Worm (Caenorhabditis elegans) whole organism, L4 larva: ENCODE measurements around the gene C32D5.11.

Source experiments
- F10B5.3 ChIP-seq: sonication (generic microtip); optimal IDR thresholded peaks from 2 replicates; lab custom pipeline; 2016; ENCODE audit warnings: mild to moderate bottlenecking, missing genetic modification characterization, missing compliant biosample characterization
- F44E2.7 ChIP-seq: fragments of 200-800 bp; sonication (Bioruptor generic); IDR thresholded peaks from 2 replicates; pipeline ENCODE4 v2.1.2; 2022; ENCODE audit warnings: missing genetic modification characterization, missing compliant biosample characterization
- T26A8.4 ChIP-seq: fragments of 200-800 bp; sonication (Bioruptor generic); IDR thresholded peaks from 2 replicates; pipeline ENCODE4 v1.3.6; 2022; ENCODE audit warnings: missing genetic modification characterization, missing compliant biosample characterization
- Y105C5A.15 ChIP-seq: fragments of 200-800 bp; sonication (Bioruptor generic); IDR thresholded peaks from 2 replicates; pipeline ENCODE4 v1.3.6; 2022; ENCODE audit warnings: missing genetic modification characterization, missing compliant biosample characterization
- aly-2 ChIP-seq: sonication (generic microtip); optimal IDR thresholded peaks from 2 replicates; lab custom pipeline; 2018; ENCODE audit warnings: missing biosample characterization, missing genetic modification characterization
- ama-1 ChIP-seq: fragments of 150-350 bp; optimal IDR thresholded peaks from 2 replicates; lab custom pipeline; 2014; ENCODE audit warnings: inconsistent platforms, mixed read lengths
- attf-4 ChIP-seq: sonication (generic microtip); optimal IDR thresholded peaks from 3 replicates; lab custom pipeline; 2017; ENCODE audit warnings: missing biosample characterization, missing genetic modification characterization
- ceh-20 ChIP-seq: fragments of 200-800 bp; sonication (Bioruptor generic); IDR thresholded peaks from 2 replicates; pipeline ENCODE4 v1.3.6; 2022; ENCODE audit warnings: missing genetic modification reagents, missing genetic modification characterization, missing compliant biosample characterization
- ceh-28 ChIP-seq: fragments of 150-350 bp; optimal IDR thresholded peaks from 2 replicates; lab custom pipeline; 2014; ENCODE audit warnings: missing biosample characterization, missing genetic modification reagents, missing genetic modification characterization
- cey-2 ChIP-seq: sonication (generic microtip); optimal IDR thresholded peaks from 3 replicates; lab custom pipeline; 2017; ENCODE audit warnings: missing genetic modification characterization, mild to moderate bottlenecking, missing compliant biosample characterization, antibody characterized with exemption, borderline replicate concordance; ENCODE audit not compliant: insufficient read depth
- daf-8 ChIP-seq: fragments of 200-800 bp; sonication (Bioruptor generic); IDR thresholded peaks from 2 replicates; pipeline ENCODE4 v1.3.6; 2022; ENCODE audit warnings: missing genetic modification characterization, missing compliant biosample characterization
- dmd-8 ChIP-seq: fragments of 200-800 bp; sonication (Bioruptor generic); IDR thresholded peaks from 2 replicates; pipeline ENCODE4 v1.3.6; 2022; ENCODE audit warnings: missing genetic modification characterization, missing compliant biosample characterization
- dmd-9 ChIP-seq: fragments of 200-800 bp; sonication (Bioruptor generic); IDR thresholded peaks from 2 replicates; pipeline ENCODE4 v1.3.6; 2022; ENCODE audit warnings: missing genetic modification reagents, missing genetic modification characterization, missing compliant biosample characterization
- duxl-1 ChIP-seq: sonication (generic microtip); optimal IDR thresholded peaks from 2 replicates; lab custom pipeline; 2016; ENCODE audit warnings: mild to moderate bottlenecking, missing genetic modification characterization, moderate library complexity, missing compliant biosample characterization; ENCODE audit not compliant: poor library complexity
- egl-27 ChIP-seq: sonication (generic microtip); optimal IDR thresholded peaks from 3 replicates; lab custom pipeline; 2017; ENCODE audit warnings: missing biosample characterization, missing genetic modification reagents, missing genetic modification characterization
- fkh-10 ChIP-seq: fragments of 150-350 bp; optimal IDR thresholded peaks from 2 replicates; lab custom pipeline; 2014; ENCODE audit warnings: missing biosample characterization, missing genetic modification reagents, missing genetic modification characterization
- hlh-11 ChIP-seq: fragments of 200-800 bp; sonication (Bioruptor generic); optimal IDR thresholded peaks from 2 replicates; lab custom pipeline; 2018; ENCODE audit warnings: mild to moderate bottlenecking, missing genetic modification characterization, missing compliant biosample characterization
- lin-13 ChIP-seq: fragments of 150-350 bp; optimal IDR thresholded peaks from 2 replicates; lab custom pipeline; 2014; ENCODE audit warnings: missing biosample characterization, missing genetic modification reagents, missing genetic modification characterization
- lin-15B ChIP-seq: fragments of 150-350 bp; sonication (generic microtip); optimal IDR thresholded peaks from 3 replicates; lab custom pipeline; 2014; ENCODE audit warnings: missing biosample characterization, missing genetic modification characterization
- lin-29 ChIP-seq: fragments of 200-800 bp; sonication (Bioruptor generic); IDR thresholded peaks from 2 replicates; pipeline ENCODE4 v1.3.6; 2022; ENCODE audit warnings: missing genetic modification reagents, missing genetic modification characterization, missing compliant biosample characterization
- lin-39 ChIP-seq: fragments of 150-350 bp; optimal IDR thresholded peaks from 2 replicates; lab custom pipeline; 2014; ENCODE audit warnings: missing biosample characterization, missing genetic modification reagents, missing genetic modification characterization
- lir-3 ChIP-seq: sonication (generic microtip); optimal IDR thresholded peaks from 2 replicates; lab custom pipeline; 2016; ENCODE audit warnings: mild to moderate bottlenecking, missing genetic modification characterization, missing compliant biosample characterization
- mdl-1 ChIP-seq, 2 experiments: fragments of 150-350 bp in 1 of 2; sonication (generic microtip) in 1 of 2; optimal IDR thresholded peaks; 2 replicates each; lab custom pipeline; 2014 to 2017; ENCODE audit warnings: missing biosample characterization in 2 of 2, missing genetic modification characterization in 2 of 2
- mes-2 ChIP-seq: sonication (generic microtip); optimal IDR thresholded peaks from 2 replicates; lab custom pipeline; 2016; ENCODE audit warnings: missing genotype, mild to moderate bottlenecking, missing genetic modification characterization, missing compliant biosample characterization; ENCODE audit not compliant: poor library complexity, severe bottlenecking
- nhr-10 ChIP-seq: fragments of 150-350 bp; optimal IDR thresholded peaks from 2 replicates; lab custom pipeline; 2014; ENCODE audit warnings: missing biosample characterization, missing genetic modification characterization
- nhr-11 ChIP-seq: fragments of 150-350 bp; optimal IDR thresholded peaks from 2 replicates; lab custom pipeline; 2014; ENCODE audit warnings: missing biosample characterization, missing genetic modification characterization
- nhr-237 ChIP-seq: sonication (generic microtip); optimal IDR thresholded peaks from 2 replicates; lab custom pipeline; 2017; ENCODE audit warnings: missing biosample characterization, missing genetic modification characterization
- nhr-25 ChIP-seq: sonication (generic microtip); optimal IDR thresholded peaks from 2 replicates; lab custom pipeline; 2017; ENCODE audit warnings: missing genetic modification characterization, mild to moderate bottlenecking, missing compliant biosample characterization, antibody characterized with exemption, moderate library complexity, borderline replicate concordance; ENCODE audit not compliant: insufficient read depth
- nhr-28 ChIP-seq: fragments of 150-350 bp; optimal IDR thresholded peaks from 2 replicates; lab custom pipeline; 2014; ENCODE audit warnings: missing biosample characterization, missing genetic modification characterization
- nhr-41 ChIP-seq: fragments of 200-800 bp; sonication (Bioruptor generic); IDR thresholded peaks from 2 replicates; pipeline ENCODE4 v1.3.6; 2022; ENCODE audit warnings: missing genetic modification reagents, missing genetic modification characterization, missing compliant biosample characterization
- nhr-6 ChIP-seq: fragments of 150-350 bp; optimal IDR thresholded peaks from 2 replicates; lab custom pipeline; 2014; ENCODE audit warnings: missing biosample characterization, missing genetic modification characterization
- pha-4 ChIP-seq, 2 experiments: fragments of 150-350 bp in 1 of 2; fragments of 200-800 bp in 1 of 2; sonication (Bioruptor generic) in 1 of 2; IDR thresholded peaks in 1 of 2; optimal IDR thresholded peaks in 1 of 2; 2 replicates each; pipeline versions ENCODE4 v1.3.6 to Lab custom; 2014 to 2022; ENCODE audit warnings: missing genetic modification characterization in 2 of 2, missing genetic modification reagents in 2 of 2, missing biosample characterization in 1 of 2, missing compliant biosample characterization in 1 of 2
- php-3 ChIP-seq: fragments of 200-800 bp; sonication (Bioruptor generic); IDR thresholded peaks from 2 replicates; pipeline ENCODE4 v1.3.6; 2022; ENCODE audit warnings: missing genetic modification reagents, missing genetic modification characterization, missing compliant biosample characterization
- pqm-1 ChIP-seq: sonication (generic microtip); optimal IDR thresholded peaks from 2 replicates; lab custom pipeline; 2017; ENCODE audit warnings: missing biosample characterization, missing genetic modification characterization
- rbr-2 ChIP-seq: sonication (generic microtip); optimal IDR thresholded peaks from 2 replicates; lab custom pipeline; 2016; ENCODE audit warnings: missing genotype, missing genetic modification characterization, missing compliant biosample characterization
- sdz-12 ChIP-seq: fragments of 200-800 bp; sonication (Bioruptor generic); optimal IDR thresholded peaks from 2 replicates; lab custom pipeline; 2018; ENCODE audit warnings: mild to moderate bottlenecking, missing genetic modification characterization, missing compliant biosample characterization
- snpc-4 ChIP-seq: fragments of 150-350 bp; optimal IDR thresholded peaks from 2 replicates; lab custom pipeline; 2014; ENCODE audit warnings: missing biosample characterization, missing genetic modification characterization
- spr-3 ChIP-seq: fragments of 200-800 bp; sonication (Bioruptor generic); optimal IDR thresholded peaks from 2 replicates; lab custom pipeline; 2018; ENCODE audit warnings: mild to moderate bottlenecking, missing genetic modification characterization, missing compliant biosample characterization
- unc-39 ChIP-seq: sonication (generic microtip); optimal IDR thresholded peaks from 2 replicates; lab custom pipeline; 2017; ENCODE audit warnings: missing biosample characterization, missing genetic modification characterization
- zag-1 ChIP-seq: fragments of 150-350 bp; optimal IDR thresholded peaks from 2 replicates; lab custom pipeline; 2014; ENCODE audit warnings: missing biosample characterization, missing genetic modification characterization
- zip-11 ChIP-seq: fragments of 200-800 bp; sonication (Bioruptor generic); IDR thresholded peaks from 2 replicates; pipeline ENCODE4 v1.3.6; 2022; ENCODE audit warnings: missing genetic modification characterization, missing compliant biosample characterization
- ztf-7 ChIP-seq: fragments of 150-350 bp; optimal IDR thresholded peaks from 2 replicates; lab custom pipeline; 2014; ENCODE audit warnings: missing biosample characterization, missing genetic modification characterization

C32D5.11 gene

DNA sequence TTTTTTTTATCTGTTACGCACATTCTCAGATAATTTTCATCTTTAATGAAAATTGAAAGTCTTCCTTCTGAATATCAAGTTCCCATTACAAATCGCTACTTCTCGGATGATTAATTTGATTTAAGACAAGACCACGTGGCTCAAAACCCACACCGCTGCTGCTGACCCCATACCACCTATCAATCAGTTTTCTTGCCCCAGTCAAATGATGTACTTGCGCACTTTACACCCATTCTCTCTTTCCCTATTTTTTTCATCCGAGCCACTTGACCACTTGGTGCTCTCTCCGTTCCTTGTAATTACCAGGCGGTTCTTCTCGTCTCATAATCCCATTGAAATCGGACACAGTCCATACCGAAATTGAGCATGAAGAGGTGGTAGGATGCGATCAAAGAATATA is 38.8 kb upstream of the C32D5.11 start:
- no peak for TF ChIP-seq sdz-12 (GFP tag; lab: Kevin White, UChicago)
- no peak for TF ChIP-seq mes-2 (tag; lab: Kevin White, UChicago)
- no peak for TF ChIP-seq T26A8.4 (GFP tag; lab: Robert Waterston, UW)
- TF ChIP-seq ceh-20 (GFP tag; lab: Robert Waterston, UW), result no peak
- TF ChIP-seq zag-1 (tag; lab: Kevin White, UChicago), result no peak
- TF ChIP-seq nhr-11 (tag; lab: Kevin White, UChicago), result no peak
- TF ChIP-seq lir-3 (tag; lab: Kevin White, UChicago), result no peak
- no peak for TF ChIP-seq mdl-1 (tag; optimal IDR thresholded peaks at IDR 0.05; lab: Kevin White, UChicago)
- no peak for TF ChIP-seq lin-15B (tag; lab: Kevin White, UChicago)
- TF ChIP-seq pha-4 (GFP tag; IDR thresholded peaks at IDR 0.05; lab: Robert Waterston, UW), result no peak
- no peak for TF ChIP-seq pha-4 (tag; optimal IDR thresholded peaks at IDR 0.05; lab: Kevin White, UChicago)
- TF ChIP-seq Y105C5A.15, result no peak
- TF ChIP-seq duxl-1 (tag; lab: Kevin White, UChicago), result no peak
- no peak for TF ChIP-seq hlh-11 (tag; lab: Kevin White, UChicago)
- no peak for TF ChIP-seq unc-39 (tag; lab: Kevin White, UChicago)
- TF ChIP-seq ama-1 (lab: Kevin White, UChicago), result no peak
- no peak for TF ChIP-seq nhr-6 (tag; lab: Kevin White, UChicago)
- TF ChIP-seq lin-29 (GFP tag; lab: Robert Waterston, UW), result no peak
- TF ChIP-seq F44E2.7 (GFP tag; lab: Robert Waterston, UW), result no peak
- TF ChIP-seq spr-3 (GFP tag; lab: Kevin White, UChicago), result no peak
- no peak for TF ChIP-seq attf-4 (tag; lab: Kevin White, UChicago)
- TF ChIP-seq, all 104 proteins: peak for 0

ce11 chrII:6391195-6391594 is 35.9 kb upstream of the C32D5.11 start, which contains the start of gene F58F12.3:
Gene F58F12.3, minus strand, starts transcription at chrII:6391295.
- TF ChIP-seq egl-27 (tag; lab: Kevin White, UChicago) (no peak), ztf-7 (no peak), cey-2 (no peak), unc-39 (tag; lab: Kevin White, UChicago) (no peak), nhr-41 (GFP tag; lab: Robert Waterston, UW) (no peak), aly-2 (tag; lab: Kevin White, UChicago) (no peak), lin-13 (no peak), lin-39 (tag; lab: Kevin White, UChicago) (no peak), mes-2 (tag; lab: Kevin White, UChicago) (no peak)

DNA sequence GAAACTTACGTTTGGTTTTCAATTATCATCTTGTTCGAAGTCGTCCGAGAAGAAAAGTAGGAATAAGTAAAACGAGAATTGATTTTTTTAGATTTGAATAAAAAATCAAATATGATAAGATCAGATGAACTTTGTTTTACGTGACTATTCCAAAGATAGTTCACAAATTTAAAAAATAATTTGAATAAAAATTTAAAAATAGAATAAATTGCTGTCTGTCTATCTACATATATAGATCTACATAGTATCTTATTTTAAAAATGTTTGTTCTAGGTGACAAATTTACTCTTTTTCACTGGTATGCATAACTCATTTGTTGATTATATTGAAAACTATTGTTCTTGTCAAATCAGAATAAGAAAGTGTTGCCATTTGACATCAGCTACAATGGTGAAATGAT is 32.7 kb upstream of the C32D5.11 start, which contains the start of gene F58F12.2:
Gene F58F12.2 (minus strand): TSS at position 101 of the 400 bp plus-strand sequence.
- TF ChIP-seq snpc-4 (tag; lab: Kevin White, UChicago), result no peak
- TF ChIP-seq zip-11 (GFP tag; lab: Robert Waterston, UW), result no peak
- no peak for TF ChIP-seq nhr-25 (tag; lab: Kevin White, UChicago)
- TF ChIP-seq nhr-10 (tag; lab: Kevin White, UChicago), result no peak
- no peak for TF ChIP-seq pqm-1 (tag; lab: Kevin White, UChicago)
- TF ChIP-seq ceh-28 (tag; lab: Kevin White, UChicago), result no peak
- TF ChIP-seq fkh-10 (GFP tag; lab: Kevin White, UChicago), result no peak
- TF ChIP-seq dmd-9 (GFP tag; lab: Robert Waterston, UW), result no peak
- TF ChIP-seq duxl-1 (tag; lab: Kevin White, UChicago), result no peak
- TF ChIP-seq nhr-11 (tag; lab: Kevin White, UChicago), result no peak
- no peak for TF ChIP-seq rbr-2 (tag; lab: Kevin White, UChicago)
- no peak for TF ChIP-seq cey-2
- no peak for TF ChIP-seq nhr-28 (tag; lab: Kevin White, UChicago)
- no peak for TF ChIP-seq dmd-8 (GFP tag; lab: Robert Waterston, UW)
- no peak for TF ChIP-seq nhr-237
- no peak for TF ChIP-seq php-3 (GFP tag; lab: Robert Waterston, UW)
- TF ChIP-seq F10B5.3 (tag; lab: Kevin White, UChicago), result no peak
- no peak for TF ChIP-seq egl-27 (tag; lab: Kevin White, UChicago)
- no peak for TF ChIP-seq Y105C5A.15
- TF ChIP-seq daf-8 (GFP tag; lab: Robert Waterston, UW), result no peak
- TF ChIP-seq, all 104 proteins: peak for 0
